Worm (Caenorhabditis elegans) whole organism, L2 larva: ENCODE measurements around the gene gly-8.

Experiments used
- elt-1 ChIP-seq: fragments of 150-350 bp; optimal IDR thresholded peaks from 2 replicates; lab custom pipeline; 2014; ENCODE audit warnings: missing biosample characterization, missing genetic modification characterization
- lin-39 ChIP-seq: fragments of 150-350 bp; optimal IDR thresholded peaks from 2 replicates; lab custom pipeline; 2014; ENCODE audit warnings: missing biosample characterization, missing genetic modification reagents, missing genetic modification characterization
- nhr-12 ChIP-seq: fragments of 150-350 bp; optimal IDR thresholded peaks from 2 replicates; lab custom pipeline; 2014; ENCODE audit warnings: missing biosample characterization, missing genetic modification characterization
- ztf-11 ChIP-seq: sonication (generic microtip); optimal IDR thresholded peaks from 2 replicates; lab custom pipeline; 2017; ENCODE audit warnings: missing biosample characterization, missing genetic modification characterization

- TF ChIP-seq ztf-11: no peak
- TF ChIP-seq lin-39 (tag; lab: Kevin White, UChicago): no peak
- TF ChIP-seq elt-1 (tag; lab: Kevin White, UChicago): no peak
- no peak for TF ChIP-seq nhr-12 (tag; lab: Kevin White, UChicago)
Observed at ce11 chrIII:11607870-11608269, 17.2 kb upstream of the gly-8 start, which contains the start of gene Y66D12A.1.
